Worm (Caenorhabditis elegans) whole organism, L3 larva: Measurements from ENCODE around the gene ZK402.5.

Source experiments
- R02D3.7 ChIP-seq: fragments of 150-350 bp; optimal IDR thresholded peaks from 2 replicates; lab custom pipeline; 2014; ENCODE audit warnings: missing biosample characterization, missing genetic modification characterization
- ceh-9 ChIP-seq: sonication (generic microtip); optimal IDR thresholded peaks from 2 replicates; lab custom pipeline; 2018; ENCODE audit warnings: missing biosample characterization, missing genetic modification characterization
- fos-1 ChIP-seq: fragments of 150-350 bp; optimal IDR thresholded peaks from 2 replicates; lab custom pipeline; 2014; ENCODE audit warnings: missing biosample characterization, missing genetic modification characterization
- lin-39 ChIP-seq: fragments of 150-350 bp; optimal IDR thresholded peaks from 2 replicates; lab custom pipeline; 2018; ENCODE audit warnings: missing biosample characterization, missing genetic modification reagents, missing genetic modification characterization
- nhr-28 ChIP-seq: fragments of 150-350 bp; optimal IDR thresholded peaks from 2 replicates; lab custom pipeline; 2014; ENCODE audit warnings: missing biosample characterization, missing genetic modification characterization
- nhr-77 ChIP-seq: fragments of 150-350 bp; optimal IDR thresholded peaks from 2 replicates; lab custom pipeline; 2014; ENCODE audit warnings: missing biosample characterization, missing genetic modification characterization
- pha-4 ChIP-seq: fragments of 150-350 bp; optimal IDR thresholded peaks from 2 replicates; lab custom pipeline; 2014; ENCODE audit warnings: missing biosample characterization, missing genetic modification reagents, missing genetic modification characterization
- skn-1 ChIP-seq: fragments of 150-350 bp; optimal IDR thresholded peaks from 2 replicates; lab custom pipeline; 2014; ENCODE audit warnings: missing biosample characterization, missing genetic modification characterization
- tbx-2 ChIP-seq: sonication (generic microtip); optimal IDR thresholded peaks from 2 replicates; lab custom pipeline; 2016; ENCODE audit warnings: mild to moderate bottlenecking, missing genetic modification characterization, missing compliant biosample characterization
- unc-62 ChIP-seq: fragments of 150-350 bp; sonication (generic microtip); optimal IDR thresholded peaks from 4 replicates; lab custom pipeline; 2014; ENCODE audit warnings: missing biosample characterization, missing genetic modification reagents, missing genetic modification characterization

- TF ChIP-seq fos-1 (no peak), unc-62 (GFP tag; lab: Kevin White, UChicago) (no peak), lin-39 (no peak), pha-4 (tag; lab: Kevin White, UChicago) (no peak), skn-1 (tag; lab: Kevin White, UChicago) (no peak), nhr-77 (no peak), ceh-9 (tag; lab: Kevin White, UChicago) (no peak), R02D3.7 (no peak), nhr-28 (tag; lab: Kevin White, UChicago) (no peak), tbx-2 (no peak)
Measured at ce11 chrX:1358295-1358694, 42.9 kb downstream of the ZK402.5 start, which contains the start of gene F56C3.3.
